Worm (Caenorhabditis elegans) whole organism, L1 larva: ENCODE data around the gene srd-63.

Experiments used
- efl-1 ChIP-seq, 4 experiments: fragments of 150-350 bp; optimal IDR thresholded peaks in 3 of 4; peaks in 1 of 4; 1 replicate in 1 of 4; 2 replicates in 3 of 4; lab custom pipeline; 2014; ENCODE audit warnings: missing biosample characterization in 2 of 4, missing genetic modification characterization in 2 of 4, missing genetic modification reagents in 2 of 4
- fkh-10 ChIP-seq: sonication (generic microtip); optimal IDR thresholded peaks from 2 replicates; lab custom pipeline; 2017; ENCODE audit warnings: missing biosample characterization, missing genetic modification reagents, missing genetic modification characterization
- isw-1 ChIP-seq: fragments of 200-800 bp; sonication (Bioruptor generic); IDR thresholded peaks from 2 replicates; pipeline ENCODE4 v1.3.6; 2022; ENCODE audit warnings: missing genetic modification characterization, missing compliant biosample characterization
- lir-3 ChIP-seq: sonication (generic microtip); optimal IDR thresholded peaks from 2 replicates; lab custom pipeline; 2016; ENCODE audit warnings: mild to moderate bottlenecking, missing genetic modification characterization, moderate library complexity, missing compliant biosample characterization; ENCODE audit not compliant: poor library complexity
- unc-130 ChIP-seq: fragments of 150-350 bp; optimal IDR thresholded peaks from 2 replicates; lab custom pipeline; 2017; ENCODE audit warnings: missing biosample characterization, missing genetic modification characterization, inconsistent platforms
- unc-86 ChIP-seq: sonication (generic microtip); optimal IDR thresholded peaks from 2 replicates; lab custom pipeline; 2016; ENCODE audit warnings: missing genetic modification characterization, missing compliant biosample characterization
- ztf-11 ChIP-seq, 2 experiments: sonication (generic microtip); optimal IDR thresholded peaks; 2 replicates each; lab custom pipeline; 2016 to 2017; ENCODE audit warnings: missing genetic modification characterization in 2 of 2, missing biosample characterization in 1 of 2, missing compliant biosample characterization in 1 of 2

DNA sequence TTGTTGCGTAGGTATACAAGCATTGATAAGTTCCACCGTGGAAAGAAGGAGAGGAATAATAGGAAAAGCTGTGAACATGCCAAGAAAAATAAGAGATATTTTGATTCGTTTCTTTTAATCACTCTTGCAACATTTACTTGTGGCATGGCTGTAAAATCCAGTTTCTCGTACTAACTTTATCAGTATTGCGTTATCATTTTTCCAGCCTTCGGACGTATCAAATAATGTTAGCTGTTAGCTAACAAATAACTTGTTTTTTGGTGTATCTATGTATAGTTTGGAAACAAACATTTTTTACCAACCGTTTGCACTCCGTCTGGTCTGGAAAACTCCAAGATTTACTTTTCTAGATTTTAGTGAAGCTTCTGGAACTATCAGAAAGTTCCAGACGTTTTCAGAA lies 39.8 kb upstream of the srd-63 start, which contains the start of gene clec-234:
- no peak for TF ChIP-seq fkh-10 (GFP tag; lab: Kevin White, UChicago)
- no peak for TF ChIP-seq isw-1 (GFP tag; lab: Robert Waterston, UW)
- TF ChIP-seq ztf-11 (tag; optimal IDR thresholded peaks at IDR 0.05; lab: Kevin White, UChicago), result no peak
- TF ChIP-seq unc-86 (tag; lab: Kevin White, UChicago), result no peak
- no peak for TF ChIP-seq lir-3
- no peak for TF ChIP-seq unc-130
- TF ChIP-seq efl-1 (optimal IDR thresholded peaks at IDR 0.05; lab: Kevin White, UChicago), result no peak
- TF ChIP-seq efl-1 (GFP tag; optimal IDR thresholded peaks at IDR 0.05 in 1 of 2; lab: Kevin White, UChicago), result no peak
